Fruit fly (Drosophila melanogaster): ENCODE measurements around the gene CG13314.

- TF ChIP-seq CG8478 (optimal IDR thresholded peaks at IDR 0.05) = no peak
- no peak for TF ChIP-seq CTCF (optimal IDR thresholded peaks at IDR 0.05)
Measured at dm6 chr3L:8939654-8940053, 41.9 kb upstream of the CG13314 start.

Data from S2 (cell line).